Worm (Caenorhabditis elegans): ENCODE results near the gene set-3.
"Not testable (repeated sequence)": the region's sequence is repeated elsewhere in the genome, so short reads cannot be mapped to it uniquely, and the experiment has no call there.

ce11 chrIII:9682729-9683128 is 11.6 kb downstream of the set-3 start, which contains the start of gene C07A9.5:
- TF ChIP-seq dao-5, him-1 (tag; optimal IDR thresholded peaks at IDR 0.05): not testable (repeated sequence)
